Worm (Caenorhabditis elegans) whole organism, L3 larva: ENCODE data around the gene fzo-1.
A peak's percentile ranks its signal among the peaks of the same experiment; 100 is the strongest.

Experiments used
- elt-2 ChIP-seq: sonication (generic microtip); optimal IDR thresholded peaks from 2 replicates; lab custom pipeline; 2016; ENCODE audit warnings: missing genetic modification reagents, mild to moderate bottlenecking, missing genetic modification characterization, missing compliant biosample characterization
- lin-15B ChIP-seq: fragments of 150-350 bp; optimal IDR thresholded peaks from 2 replicates; lab custom pipeline; 2014; ENCODE audit warnings: missing biosample characterization, missing genetic modification characterization
- nhr-12 ChIP-seq: fragments of 150-350 bp; optimal IDR thresholded peaks from 2 replicates; lab custom pipeline; 2014; ENCODE audit warnings: missing biosample characterization, missing genetic modification characterization
- nhr-237 ChIP-seq: fragments of 150-350 bp; optimal IDR thresholded peaks from 2 replicates; lab custom pipeline; 2014; ENCODE audit warnings: missing biosample characterization, missing genetic modification characterization
- pqm-1 ChIP-seq: fragments of 150-350 bp; optimal IDR thresholded peaks from 2 replicates; lab custom pipeline; 2017; ENCODE audit warnings: missing biosample characterization, missing genetic modification characterization, inconsistent platforms
- skn-1 ChIP-seq: fragments of 150-350 bp; optimal IDR thresholded peaks from 2 replicates; lab custom pipeline; 2014; ENCODE audit warnings: missing biosample characterization, missing genetic modification characterization
- unc-39 ChIP-seq: sonication (generic microtip); optimal IDR thresholded peaks from 4 replicates; lab custom pipeline; 2017; ENCODE audit warnings: missing biosample characterization, missing genetic modification characterization
- unc-62 ChIP-seq: fragments of 150-350 bp; sonication (generic microtip); optimal IDR thresholded peaks from 4 replicates; lab custom pipeline; 2014; ENCODE audit warnings: missing biosample characterization, missing genetic modification reagents, missing genetic modification characterization
- ztf-11 ChIP-seq: fragments of 150-350 bp; optimal IDR thresholded peaks from 2 replicates; lab custom pipeline; 2014; ENCODE audit warnings: missing biosample characterization, missing genetic modification characterization
- ztf-4 ChIP-seq: fragments of 150-350 bp; optimal IDR thresholded peaks from 2 replicates; lab custom pipeline; 2014; ENCODE audit warnings: missing biosample characterization, missing genetic modification characterization

DNA sequence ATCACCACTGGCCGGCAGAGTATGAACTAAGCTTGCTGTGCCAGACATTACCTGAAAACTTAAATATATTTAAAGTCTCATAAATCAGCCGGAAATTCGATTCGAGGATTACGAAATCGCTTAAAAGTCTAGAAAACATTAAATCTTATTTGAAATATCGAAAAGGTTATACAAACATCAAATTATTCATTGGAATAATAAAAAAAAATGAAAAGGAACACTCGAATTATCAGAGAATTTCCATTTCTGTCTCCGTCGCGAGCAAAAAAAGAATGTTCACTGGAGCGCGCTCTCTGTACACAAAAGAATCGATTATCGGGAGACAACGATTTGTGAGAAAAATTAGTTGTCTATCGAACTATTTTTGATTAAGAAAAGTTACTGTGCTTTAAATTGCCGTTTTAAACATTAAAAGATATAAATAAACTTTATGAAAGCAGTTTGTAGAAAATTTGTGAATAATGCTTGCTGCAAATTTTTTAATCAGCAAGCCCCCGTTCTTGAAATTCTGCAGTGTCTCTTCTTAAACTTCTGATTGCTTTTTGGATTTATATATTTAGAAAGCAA is at the start of gene fzo-1:
- no peak for TF ChIP-seq unc-62 (GFP tag; lab: Kevin White, UChicago)
- TF ChIP-seq unc-39, result no peak
- TF ChIP-seq skn-1 (tag; lab: Kevin White, UChicago), result no peak
- no peak for TF ChIP-seq nhr-237 (tag; lab: Kevin White, UChicago)
- peak; percentile 52 for TF ChIP-seq lin-15B (tag; lab: Kevin White, UChicago)
- TF ChIP-seq ztf-11 (tag; lab: Kevin White, UChicago), result no peak
- TF ChIP-seq elt-2 (tag; lab: Kevin White, UChicago), result peak; percentile 47
- no peak for TF ChIP-seq nhr-12
- TF ChIP-seq pqm-1 (tag; lab: Kevin White, UChicago), result no peak
- no peak for TF ChIP-seq ztf-4 (tag; lab: Kevin White, UChicago)
